Worm (Caenorhabditis elegans): ENCODE measurements around the gene H38K22.7.
A peak's percentile ranks its signal among the peaks of the same experiment; 100 is the strongest.

H38K22.7 gene

ce11 chrIII:4317065-4317752 is 4.3 kb upstream of the H38K22.7 start, which contains the start of gene tag-131:
Gene tag-131 (plus strand): TSS chrIII:4317702.
- TF ChIP-seq grh-1 (GFP tag; IDR thresholded peaks at IDR 0.05), result no peak
- TF ChIP-seq rnt-1 (tag; optimal IDR thresholded peaks at IDR 0.05), result peak; percentile 74
- peak; percentile 3 to 20 (median 4) for TF ChIP-seq dpl-1 (GFP tag; optimal IDR thresholded peaks at IDR 0.05)
- peak; percentile 8 for TF ChIP-seq lin-39 (tag; optimal IDR thresholded peaks at IDR 0.05)
- peak; percentile 22 for TF ChIP-seq tbx-2 (tag; optimal IDR thresholded peaks at IDR 0.05)
- peak; percentile 8 for TF ChIP-seq xbp-1 (tag; optimal IDR thresholded peaks at IDR 0.05)
- TF ChIP-seq mep-1 (tag; optimal IDR thresholded peaks at IDR 0.05), result peak; percentile 13
- peak; percentile 50 for TF ChIP-seq swsn-7 (tag; optimal IDR thresholded peaks at IDR 0.05)
- TF ChIP-seq nhr-47 (tag; optimal IDR thresholded peaks at IDR 0.05), result peak; percentile 36
- TF ChIP-seq C16A3.4 (tag; optimal IDR thresholded peaks at IDR 0.05), result no peak
- TF ChIP-seq dsc-1 (tag; optimal IDR thresholded peaks at IDR 0.05), result peak; percentile 67
- TF ChIP-seq efl-1 (optimal IDR thresholded peaks at IDR 0.05), result peak; percentile 48 to 57
- TF ChIP-seq efl-1 (GFP tag; optimal IDR thresholded peaks at IDR 0.05 in 1 of 2), result no peak
- peak; percentile 64 for TF ChIP-seq blmp-1 (tag; optimal IDR thresholded peaks at IDR 0.05)
- peak; percentile 61 for TF ChIP-seq lin-14 (GFP tag; optimal IDR thresholded peaks at IDR 0.05)
- peak; percentile 38 to 67 for TF ChIP-seq lsy-2 (tag; optimal IDR thresholded peaks at IDR 0.05)
- no peak for TF ChIP-seq sptf-1 (tag; optimal IDR thresholded peaks at IDR 0.05)
- TF ChIP-seq nhr-71 (tag; optimal IDR thresholded peaks at IDR 0.05), result peak; percentile 80
- TF ChIP-seq pax-3 (tag; optimal IDR thresholded peaks at IDR 0.05), result no peak
- peak; percentile 43 for TF ChIP-seq nhr-19 (GFP tag; conservative IDR thresholded peaks at IDR 0.05)
- TF ChIP-seq nhr-76 (tag; optimal IDR thresholded peaks at IDR 0.05), result no peak
- TF ChIP-seq F16B12.6 (tag; optimal IDR thresholded peaks at IDR 0.05), result no peak
- TF ChIP-seq lin-35 (GFP tag; optimal IDR thresholded peaks at IDR 0.05), result peak; percentile 17 to 36
- peak; percentile 75 for TF ChIP-seq snu-23 (GFP tag; optimal IDR thresholded peaks at IDR 0.05)
- peak; percentile 41 for TF ChIP-seq nhr-11 (tag; optimal IDR thresholded peaks at IDR 0.05)
- peak; percentile 16 for TF ChIP-seq lir-3 (tag; optimal IDR thresholded peaks at IDR 0.05; ENCODE audit: poor library complexity)
- no peak for TF ChIP-seq ztf-11 (tag; optimal IDR thresholded peaks at IDR 0.05)
- no peak for TF ChIP-seq ets-5 (GFP tag; IDR thresholded peaks at IDR 0.05)
- peak in 1 of 2 experiments; percentile 26 for TF ChIP-seq mdl-1 (tag; optimal IDR thresholded peaks at IDR 0.05)
- TF ChIP-seq nhr-28 (tag; optimal IDR thresholded peaks at IDR 0.05), result no peak
- no peak for TF ChIP-seq ceh-82 (tag; optimal IDR thresholded peaks at IDR 0.05)
- peak; percentile 63 for TF ChIP-seq nhr-20 (tag; optimal IDR thresholded peaks at IDR 0.05)
- TF ChIP-seq elt-3 (tag; optimal IDR thresholded peaks at IDR 0.05), result peak in 2 of 6 experiments; percentile 10 to 24
- TF ChIP-seq lin-13 (GFP tag; optimal IDR thresholded peaks at IDR 0.05), result no peak

ce11 chrIII:4320113-4320512 is 1.4 kb upstream of the H38K22.7 start, which contains the start of gene H38K22.6:
Gene H38K22.6 (plus strand): TSS chrIII:4320413.
- no peak for TF ChIP-seq lin-14 (GFP tag; optimal IDR thresholded peaks at IDR 0.05)
- no peak for TF ChIP-seq egl-13 (tag; optimal IDR thresholded peaks at IDR 0.05)
- no peak for TF ChIP-seq ceh-90 (tag; optimal IDR thresholded peaks at IDR 0.05)
- no peak for TF ChIP-seq efl-1 (optimal IDR thresholded peaks at IDR 0.05)
- TF ChIP-seq efl-1 (GFP tag; optimal IDR thresholded peaks at IDR 0.05 in 1 of 2), result peak in 1 of 2 experiments; percentile 48
- TF ChIP-seq alr-1 (tag; optimal IDR thresholded peaks at IDR 0.05; ENCODE audit: borderline replicate concordance), result no peak
- no peak for TF ChIP-seq nhr-20 (tag; optimal IDR thresholded peaks at IDR 0.05)

- TF ChIP-seq tbx-2 (tag; optimal IDR thresholded peaks at IDR 0.05), result peak; percentile 55
- no peak for TF ChIP-seq blmp-1 (tag; optimal IDR thresholded peaks at IDR 0.05)
- TF ChIP-seq hlh-17 (GFP tag; optimal IDR thresholded peaks at IDR 0.05; ENCODE audit: borderline replicate concordance), result no peak
- TF ChIP-seq isw-1 (GFP tag; IDR thresholded peaks at IDR 0.05), result no peak
- peak; percentile 13 for TF ChIP-seq nhr-20 (tag; optimal IDR thresholded peaks at IDR 0.05)
- TF ChIP-seq nhr-28 (tag; optimal IDR thresholded peaks at IDR 0.05), result no peak
- TF ChIP-seq unc-62 (GFP tag; optimal IDR thresholded peaks at IDR 0.05), result no peak
- no peak for TF ChIP-seq hpl-2 (GFP tag; optimal IDR thresholded peaks at IDR 0.05)
- peak; percentile 11 for TF ChIP-seq xbp-1 (tag; optimal IDR thresholded peaks at IDR 0.05)
- TF ChIP-seq nhr-237 (tag; optimal IDR thresholded peaks at IDR 0.05), result no peak
- TF ChIP-seq lsy-2 (tag; optimal IDR thresholded peaks at IDR 0.05), result peak; percentile 40 to 56
- no peak for TF ChIP-seq unc-98 (GFP tag; IDR thresholded peaks at IDR 0.05)
- peak; percentile 93 for TF ChIP-seq lin-14 (GFP tag; optimal IDR thresholded peaks at IDR 0.05)
- TF ChIP-seq nhr-11 (tag; optimal IDR thresholded peaks at IDR 0.05), result no peak
- TF ChIP-seq snu-23 (GFP tag; optimal IDR thresholded peaks at IDR 0.05), result peak; percentile 31
- TF ChIP-seq C34B4.2 (tag; optimal IDR thresholded peaks at IDR 0.05), result no peak
- peak; percentile 63 for TF ChIP-seq nhr-71 (tag; optimal IDR thresholded peaks at IDR 0.05)
- TF ChIP-seq pag-3 (tag; optimal IDR thresholded peaks at IDR 0.05; ENCODE audit: borderline replicate concordance, insufficient read depth), result no peak
- TF ChIP-seq F16B12.6 (tag; optimal IDR thresholded peaks at IDR 0.05), result peak; percentile 2
- TF ChIP-seq zag-1 (tag; optimal IDR thresholded peaks at IDR 0.05), result no peak
- no peak for TF ChIP-seq aly-2 (tag; optimal IDR thresholded peaks at IDR 0.05)
Measured at ce11 chrIII:4323120-4323519, 1.6 kb downstream of the H38K22.7 start.
